Worm (Caenorhabditis elegans) whole organism, early embryonic: ENCODE results near the gene tbb-2.

Source experiments
- F13C5.2 ChIP-seq: sonication (generic microtip); optimal IDR thresholded peaks from 2 replicates; lab custom pipeline; 2017; ENCODE audit warnings: mild to moderate bottlenecking, missing genetic modification characterization, inconsistent platforms, missing compliant biosample characterization
- aly-1 ChIP-seq: sonication (generic microtip); optimal IDR thresholded peaks from 2 replicates; lab custom pipeline; 2016; ENCODE audit warnings: missing genetic modification characterization, missing compliant biosample characterization
- ama-1 ChIP-seq: fragments of 150-350 bp; optimal IDR thresholded peaks from 2 replicates; lab custom pipeline; 2014
- ceh-36 ChIP-seq: sonication (generic microtip); optimal IDR thresholded peaks from 2 replicates; lab custom pipeline; 2016; ENCODE audit warnings: missing genetic modification characterization, inconsistent platforms, missing compliant biosample characterization
- flt-1 ChIP-seq: fragments of 200-800 bp; sonication (Bioruptor generic); IDR thresholded peaks from 2 replicates; pipeline ENCODE4 v1.3.6; 2022; ENCODE audit warnings: missing genetic modification characterization, missing compliant biosample characterization
- hmg-4 ChIP-seq: fragments of 200-800 bp; sonication (Bioruptor generic); optimal IDR thresholded peaks from 2 replicates; lab custom pipeline; 2018; ENCODE audit warnings: mild to moderate bottlenecking, missing genetic modification characterization, missing compliant biosample characterization
- hnd-1 ChIP-seq: sonication (generic microtip); optimal IDR thresholded peaks from 2 replicates; lab custom pipeline; 2016; ENCODE audit warnings: missing genetic modification characterization, missing compliant biosample characterization
- pes-1 ChIP-seq: fragments of 200-800 bp; sonication (Bioruptor generic); IDR thresholded peaks from 2 replicates; pipeline ENCODE4 v1.3.6; 2022; ENCODE audit warnings: missing genetic modification reagents, missing genetic modification characterization, missing compliant biosample characterization
- scrt-1 ChIP-seq: fragments of 200-800 bp; sonication (Bioruptor generic); IDR thresholded peaks from 2 replicates; pipeline ENCODE4 v1.3.6; 2022; ENCODE audit warnings: missing genetic modification characterization, missing compliant biosample characterization
- sea-1 ChIP-seq: fragments of 200-800 bp; sonication (Bioruptor generic); conservative IDR thresholded peaks from 2 replicates; pipeline ENCODE4 v1.3.6; 2022; ENCODE audit warnings: missing genetic modification characterization, missing compliant biosample characterization
- tra-4 ChIP-seq: sonication (generic microtip); optimal IDR thresholded peaks from 2 replicates; lab custom pipeline; 2017; ENCODE audit warnings: missing genetic modification characterization, missing compliant biosample characterization

DNA sequence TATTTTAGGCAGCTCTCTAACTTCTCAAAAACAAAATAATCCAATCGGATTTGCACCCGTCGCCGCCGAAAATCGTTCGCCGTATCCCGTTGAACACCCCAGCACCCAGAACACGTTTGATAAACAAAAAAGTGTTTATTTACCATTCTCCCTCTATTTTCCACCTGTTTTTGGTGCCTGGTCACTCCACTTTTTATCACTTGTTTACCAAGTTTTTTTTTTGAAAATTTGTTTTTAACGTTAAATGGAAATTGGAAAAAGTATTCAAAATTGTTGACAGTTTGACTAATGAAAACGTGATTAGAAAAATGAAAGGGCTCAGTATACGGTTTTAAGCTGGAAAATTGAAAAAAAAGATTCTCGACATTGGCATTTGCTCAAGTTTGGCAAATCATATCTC is 42.4 kb downstream of the tbb-2 start:
- TF ChIP-seq tra-4 (tag; lab: Kevin White, UChicago) (no peak), hnd-1 (tag; lab: Kevin White, UChicago) (no peak), ama-1 (lab: Kevin White, UChicago) (no peak), aly-1 (tag; lab: Kevin White, UChicago) (no peak), F13C5.2 (tag; lab: Kevin White, UChicago) (no peak), flt-1 (GFP tag; lab: Robert Waterston, UW) (no peak), pes-1 (GFP tag; lab: Robert Waterston, UW) (no peak), sea-1 (GFP tag; lab: Robert Waterston, UW) (no peak), scrt-1 (GFP tag; lab: Robert Waterston, UW) (no peak), hmg-4 (GFP tag; lab: Kevin White, UChicago) (no peak), ceh-36 (no peak)
